Worm (Caenorhabditis elegans) whole organism, L4 larva: ENCODE results near the gene F35H10.2.

ENCODE experiments used
- R02D3.7 ChIP-seq: fragments of 150-350 bp; sonication (generic microtip); optimal IDR thresholded peaks from 3 replicates; lab custom pipeline; 2014; ENCODE audit warnings: missing biosample characterization, missing genetic modification characterization
- dpl-1 ChIP-seq: fragments of 150-350 bp; optimal IDR thresholded peaks from 2 replicates; lab custom pipeline; 2014; ENCODE audit warnings: missing biosample characterization, missing genetic modification reagents, missing genetic modification characterization
- fkh-10 ChIP-seq: fragments of 150-350 bp; optimal IDR thresholded peaks from 2 replicates; lab custom pipeline; 2014; ENCODE audit warnings: missing biosample characterization, missing genetic modification reagents, missing genetic modification characterization
- hmg-1.1 ChIP-seq: fragments of 200-800 bp; sonication (Bioruptor generic); IDR thresholded peaks from 2 replicates; pipeline ENCODE4 v1.3.6; 2022; ENCODE audit warnings: missing genetic modification reagents, missing genetic modification characterization, missing compliant biosample characterization
- lin-13 ChIP-seq: fragments of 150-350 bp; optimal IDR thresholded peaks from 2 replicates; lab custom pipeline; 2014; ENCODE audit warnings: missing biosample characterization, missing genetic modification reagents, missing genetic modification characterization
- lin-15B ChIP-seq: fragments of 150-350 bp; sonication (generic microtip); optimal IDR thresholded peaks from 3 replicates; lab custom pipeline; 2014; ENCODE audit warnings: missing biosample characterization, missing genetic modification characterization
- nhr-11 ChIP-seq: fragments of 150-350 bp; optimal IDR thresholded peaks from 2 replicates; lab custom pipeline; 2014; ENCODE audit warnings: missing biosample characterization, missing genetic modification characterization
- nhr-111 ChIP-seq: fragments of 200-800 bp; sonication (Bioruptor generic); optimal IDR thresholded peaks from 2 replicates; lab custom pipeline; 2018; ENCODE audit warnings: mild to moderate bottlenecking, missing genetic modification characterization, missing compliant biosample characterization
- nhr-28 ChIP-seq: fragments of 150-350 bp; optimal IDR thresholded peaks from 2 replicates; lab custom pipeline; 2014; ENCODE audit warnings: missing biosample characterization, missing genetic modification characterization
- snpc-1.2 ChIP-seq: fragments of 200-800 bp; sonication (Bioruptor generic); IDR thresholded peaks from 2 replicates; pipeline ENCODE4 v1.3.6; 2022; ENCODE audit warnings: missing genetic modification reagents, missing genetic modification characterization, missing compliant biosample characterization
- unc-130 ChIP-seq: sonication (generic microtip); optimal IDR thresholded peaks from 2 replicates; lab custom pipeline; 2016; ENCODE audit warnings: missing genetic modification reagents, missing genetic modification characterization, missing compliant biosample characterization
- unc-62 ChIP-seq, 3 experiments: fragments of 150-350 bp in 1 of 3; sonication (generic microtip); optimal IDR thresholded peaks in 2 of 3; peaks in 1 of 3; 1 replicate in 1 of 3; 2 replicates in 2 of 3; lab custom pipeline; 2014 to 2017; ENCODE audit warnings: missing biosample characterization in 3 of 3, missing genetic modification characterization in 3 of 3, missing genetic modification reagents in 3 of 3, missing genotype in 1 of 3
- zfp-3 ChIP-seq: fragments of 200-800 bp; sonication (Bioruptor generic); conservative IDR thresholded peaks from 2 replicates; pipeline ENCODE4 v1.3.6; 2022; ENCODE audit warnings: missing genetic modification reagents, missing genetic modification characterization, missing compliant biosample characterization

- TF ChIP-seq unc-62 (GFP tag; optimal IDR thresholded peaks at IDR 0.05 in 1 of 2; lab: Kevin White, UChicago): no peak
- TF ChIP-seq unc-62 (tag; optimal IDR thresholded peaks at IDR 0.05; lab: Kevin White, UChicago): no peak
- TF ChIP-seq unc-130 (GFP tag; lab: Kevin White, UChicago): no peak
- no peak for TF ChIP-seq lin-15B (tag; lab: Kevin White, UChicago)
- TF ChIP-seq hmg-1.1: no peak
- TF ChIP-seq zfp-3 (GFP tag; lab: Robert Waterston, UW): no peak
- TF ChIP-seq nhr-28: no peak
- TF ChIP-seq snpc-1.2 (GFP tag; lab: Robert Waterston, UW): no peak
- no peak for TF ChIP-seq dpl-1 (GFP tag; lab: Kevin White, UChicago)
- TF ChIP-seq lin-13: no peak
- TF ChIP-seq nhr-11: no peak
- TF ChIP-seq fkh-10: no peak
- no peak for TF ChIP-seq R02D3.7 (tag; lab: Kevin White, UChicago)
- no peak for TF ChIP-seq nhr-111
Observed at ce11 chrIV:8367887-8368286, 38.9 kb downstream of the F35H10.2 start.
